Worm (Caenorhabditis elegans): Measurements from ENCODE around the gene F40G9.7.

DNA sequence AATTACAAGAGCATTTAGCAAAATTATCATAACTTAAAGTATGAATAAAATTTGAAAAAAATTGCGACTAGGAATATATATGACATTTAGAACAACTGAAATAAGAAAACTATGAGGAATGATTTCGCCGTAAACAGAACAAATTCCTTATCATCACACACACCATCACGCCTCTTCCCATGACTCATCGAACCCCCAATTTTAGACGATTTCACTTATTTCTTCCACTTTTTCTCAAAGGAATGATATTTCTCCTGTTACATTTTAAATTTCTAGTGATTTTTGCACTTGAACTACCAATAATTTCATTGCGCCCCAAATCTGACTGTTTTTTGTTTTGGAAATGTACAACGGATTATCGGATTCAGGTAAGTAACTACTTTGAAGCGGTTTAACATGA lies 8.8 kb upstream of the F40G9.7 start, which contains the start of the genes zig-13 and ver-1:
- TF ChIP-seq lsy-2 (tag; optimal IDR thresholded peaks at IDR 0.05) (no peak), ceh-62 (tag; optimal IDR thresholded peaks at IDR 0.05) (no peak), nhr-25 (tag; optimal IDR thresholded peaks at IDR 0.05; ENCODE audit: borderline replicate concordance, insufficient read depth) (no peak)

Measured in whole organism, L4 larva.